Worm (Caenorhabditis elegans) whole organism, midembryonic: Measurements from ENCODE around the gene cec-6.

Source experiments
- T22C8.4 ChIP-seq: fragments of 200-800 bp; sonication (Bioruptor generic); IDR thresholded peaks from 2 replicates; pipeline ENCODE4 v1.3.6; 2022; ENCODE audit warnings: missing genetic modification characterization, missing compliant biosample characterization
- cog-1 ChIP-seq: sonication (generic microtip); optimal IDR thresholded peaks from 2 replicates; lab custom pipeline; 2016; ENCODE audit warnings: missing genetic modification characterization, missing compliant biosample characterization
- flt-1 ChIP-seq: fragments of 200-800 bp; sonication (Bioruptor generic); IDR thresholded peaks from 2 replicates; pipeline ENCODE4 v1.3.6; 2022; ENCODE audit warnings: missing genetic modification characterization, missing compliant biosample characterization
- klf-2 ChIP-seq: fragments of 200-800 bp; sonication (Bioruptor generic); conservative IDR thresholded peaks from 2 replicates; pipeline ENCODE4 v1.3.6; 2022; ENCODE audit warnings: missing genetic modification reagents, missing genetic modification characterization, missing compliant biosample characterization
- ref-1 ChIP-seq: fragments of 200-800 bp; sonication (Bioruptor generic); conservative IDR thresholded peaks from 2 replicates; pipeline ENCODE4 v1.3.6; 2022; ENCODE audit warnings: missing genetic modification reagents, missing genetic modification characterization, missing compliant biosample characterization
- tab-1 ChIP-seq: fragments of 200-800 bp; sonication (Bioruptor generic); IDR thresholded peaks from 2 replicates; pipeline ENCODE4 v1.3.6; 2022; ENCODE audit warnings: missing genetic modification characterization, missing compliant biosample characterization
- ztf-23 ChIP-seq: fragments of 200-800 bp; sonication (Bioruptor generic); IDR thresholded peaks from 2 replicates; pipeline ENCODE4 v1.3.6; 2022; ENCODE audit warnings: missing genetic modification reagents, missing genetic modification characterization, missing compliant biosample characterization
- ztf-29 ChIP-seq: fragments of 200-800 bp; sonication (Bioruptor generic); IDR thresholded peaks from 2 replicates; pipeline ENCODE4 v1.3.6; 2022; ENCODE audit warnings: missing genetic modification reagents, missing genetic modification characterization, missing compliant biosample characterization

DNA sequence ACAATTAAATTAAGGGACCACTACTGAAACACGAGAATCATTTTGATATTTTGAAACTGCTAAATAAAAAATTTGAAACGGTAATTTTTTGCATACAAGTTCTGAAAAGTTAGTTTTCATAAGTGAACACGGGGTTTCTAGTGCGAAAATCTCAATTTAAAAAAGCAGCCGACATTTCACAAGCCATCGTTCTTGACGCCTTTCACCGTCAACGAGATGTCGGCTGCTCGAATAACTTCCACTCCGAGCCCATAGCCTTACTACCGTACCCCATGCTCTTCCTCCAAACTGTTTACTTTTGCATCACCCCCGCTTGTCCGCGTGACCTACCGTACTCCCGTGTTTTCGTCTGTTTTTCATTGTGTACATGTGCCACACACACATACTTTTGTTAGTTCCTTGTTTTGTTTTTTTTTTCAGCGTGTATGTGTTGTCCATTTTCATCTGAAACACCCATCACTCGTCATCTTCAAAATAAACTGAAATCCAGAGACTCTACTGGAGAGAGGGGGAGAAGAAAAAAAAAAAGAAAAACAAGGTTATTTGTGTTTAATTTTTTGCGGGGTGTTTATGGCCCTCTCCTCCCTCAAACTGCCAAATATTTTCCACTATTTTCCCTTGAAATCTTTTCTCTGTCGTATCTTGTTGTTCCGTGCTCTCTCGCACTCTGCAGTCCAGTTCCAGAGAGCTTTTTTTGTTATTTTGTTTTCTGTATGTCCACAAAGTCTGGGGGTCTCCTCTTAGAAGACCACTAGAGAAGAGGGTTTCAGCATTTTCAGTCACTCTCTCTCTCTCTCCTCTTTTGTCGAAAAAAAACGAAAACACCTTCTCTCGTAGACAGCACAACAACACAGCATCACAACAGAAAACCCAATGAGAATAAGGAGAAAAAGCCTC lies 43.6 kb downstream of the cec-6 start:
- TF ChIP-seq flt-1 (GFP tag; lab: Robert Waterston, UW) = no peak
- no peak for TF ChIP-seq ref-1 (GFP tag; lab: Robert Waterston, UW)
- no peak for TF ChIP-seq cog-1 (tag; lab: Kevin White, UChicago)
- TF ChIP-seq T22C8.4 (GFP tag; lab: Robert Waterston, UW) = no peak
- TF ChIP-seq ztf-23 = no peak
- no peak for TF ChIP-seq klf-2 (GFP tag; lab: Robert Waterston, UW)
- no peak for TF ChIP-seq ztf-29 (GFP tag; lab: Robert Waterston, UW)
- TF ChIP-seq tab-1 (GFP tag; lab: Robert Waterston, UW) = no peak
